Fruit fly (Drosophila melanogaster): ENCODE results near the gene CG32640.

- TF ChIP-seq CG31224 (GFP tag; IDR thresholded peaks at IDR 0.05) (no peak), pho (GFP tag; optimal IDR thresholded peaks at IDR 0.05) (no peak), gem (tag; optimal IDR thresholded peaks at IDR 0.05) (no peak), CG7357 (GFP tag; IDR thresholded peaks at IDR 0.05) (no peak), Ptx1 (GFP tag; IDR thresholded peaks at IDR 0.05) (no peak), Xbp1 (GFP tag; optimal IDR thresholded peaks at IDR 0.05) (no peak), CTCF (GFP tag; optimal IDR thresholded peaks at IDR 0.05) (no peak), chm (GFP tag; IDR thresholded peaks at IDR 0.05) (no peak)
Observed at dm6 chrX:13221835-13222234, 44.0 kb downstream of the CG32640 start.

Data from whole organism, embryonic.